Fruit fly (Drosophila melanogaster) whole organism, adult: ENCODE measurements around the gene Tep3.

Experiments
- CG11617 ChIP-seq: fragments of 200-800 bp; sonication (Bioruptor generic); optimal IDR thresholded peaks from 2 replicates; lab custom pipeline; 2017; ENCODE audit warnings: mild to moderate bottlenecking, missing biosample characterization, missing genetic modification reagents, missing genetic modification characterization
- CG12768 ChIP-seq: fragments of 200-800 bp; sonication (Bioruptor generic); optimal IDR thresholded peaks from 2 replicates; lab custom pipeline; 2017; ENCODE audit warnings: missing biosample characterization, missing genetic modification characterization, mild to moderate bottlenecking, moderate library complexity, missing genetic modification reagents
- CG14711 ChIP-seq: fragments of 200-800 bp; sonication (Bioruptor generic); optimal IDR thresholded peaks from 2 replicates; lab custom pipeline; 2018; ENCODE audit warnings: missing biosample characterization, mild to moderate bottlenecking, missing genetic modification characterization, moderate library complexity
- CG1620 ChIP-seq: fragments of 200-800 bp; sonication (Bioruptor generic); optimal IDR thresholded peaks from 2 replicates; lab custom pipeline; 2016; ENCODE audit warnings: missing biosample characterization, missing genetic modification characterization
- CG33017 ChIP-seq: fragments of 200-800 bp; sonication (Bioruptor generic); optimal IDR thresholded peaks from 2 replicates; lab custom pipeline; 2018; ENCODE audit warnings: missing biosample characterization, mild to moderate bottlenecking, missing genetic modification characterization, moderate library complexity
- CG5204 ChIP-seq: fragments of 200-800 bp; sonication (Bioruptor generic); optimal IDR thresholded peaks from 2 replicates; lab custom pipeline; 2016; ENCODE audit warnings: missing biosample characterization, missing genetic modification characterization
- CG7045 ChIP-seq: fragments of 200-800 bp; sonication (Bioruptor generic); optimal IDR thresholded peaks from 2 replicates; lab custom pipeline; 2017; ENCODE audit warnings: missing biosample characterization, mild to moderate bottlenecking, missing genetic modification characterization
- CG7101 ChIP-seq: fragments of 200-800 bp; sonication (Bioruptor generic); optimal IDR thresholded peaks from 2 replicates; lab custom pipeline; 2018; ENCODE audit warnings: missing biosample characterization, mild to moderate bottlenecking, missing genetic modification characterization, moderate library complexity
- Clk ChIP-seq: fragments of 200-800 bp; sonication (Bioruptor generic); optimal IDR thresholded peaks from 2 replicates; lab custom pipeline; 2017; ENCODE audit warnings: missing biosample characterization, missing genetic modification characterization
- Crg-1 ChIP-seq: fragments of 200-800 bp; sonication (Bioruptor generic); optimal IDR thresholded peaks from 2 replicates; lab custom pipeline; 2016; ENCODE audit warnings: missing biosample characterization, missing genetic modification characterization
- Hr96 ChIP-seq: fragments of 200-800 bp; sonication (Bioruptor generic); optimal IDR thresholded peaks from 2 replicates; lab custom pipeline; 2016; ENCODE audit warnings: missing biosample characterization, missing genetic modification characterization
- Mnt ChIP-seq: fragments of 200-800 bp; sonication (Bioruptor generic); optimal IDR thresholded peaks from 2 replicates; lab custom pipeline; 2016; ENCODE audit warnings: missing biosample characterization, mild to moderate bottlenecking, missing genetic modification characterization
- bab1 ChIP-seq: fragments of 200-800 bp; sonication (Bioruptor generic); optimal IDR thresholded peaks from 3 replicates; lab custom pipeline; 2019; ENCODE audit warnings: missing biosample characterization, mild to moderate bottlenecking, missing genetic modification characterization, moderate library complexity
- cic ChIP-seq: fragments of 200-800 bp; sonication (Bioruptor generic); optimal IDR thresholded peaks from 2 replicates; lab custom pipeline; 2017; ENCODE audit warnings: missing biosample characterization, mild to moderate bottlenecking, missing genetic modification characterization, moderate library complexity
- cnc ChIP-seq, 2 experiments: fragments of >200 bp; optimal IDR thresholded peaks; 2 replicates each; lab custom pipeline; 2017
- kay ChIP-seq: fragments of 200-800 bp; sonication (Bioruptor generic); peaks from one replicate; lab custom pipeline; 2016; ENCODE audit warnings: missing biosample characterization, missing genetic modification characterization, borderline replicate concordance
- ovo ChIP-seq: fragments of 200-800 bp; sonication (Bioruptor generic); optimal IDR thresholded peaks from 2 replicates; lab custom pipeline; 2016; ENCODE audit warnings: missing biosample characterization, missing genetic modification characterization
- pad ChIP-seq: fragments of 200-800 bp; sonication (Bioruptor generic); optimal IDR thresholded peaks from 3 replicates; lab custom pipeline; 2017; ENCODE audit warnings: missing biosample characterization, missing genetic modification characterization, mild to moderate bottlenecking, moderate library complexity, missing genetic modification reagents
- tj ChIP-seq: fragments of 200-800 bp; sonication (Bioruptor generic); optimal IDR thresholded peaks from 3 replicates; lab custom pipeline; 2017; ENCODE audit warnings: missing biosample characterization, mild to moderate bottlenecking, missing genetic modification characterization, moderate library complexity
- toe ChIP-seq: fragments of 200-800 bp; sonication (Bioruptor generic); optimal IDR thresholded peaks from 2 replicates; lab custom pipeline; 2016; ENCODE audit warnings: missing biosample characterization, missing genetic modification characterization

Tep3 gene

DNA sequence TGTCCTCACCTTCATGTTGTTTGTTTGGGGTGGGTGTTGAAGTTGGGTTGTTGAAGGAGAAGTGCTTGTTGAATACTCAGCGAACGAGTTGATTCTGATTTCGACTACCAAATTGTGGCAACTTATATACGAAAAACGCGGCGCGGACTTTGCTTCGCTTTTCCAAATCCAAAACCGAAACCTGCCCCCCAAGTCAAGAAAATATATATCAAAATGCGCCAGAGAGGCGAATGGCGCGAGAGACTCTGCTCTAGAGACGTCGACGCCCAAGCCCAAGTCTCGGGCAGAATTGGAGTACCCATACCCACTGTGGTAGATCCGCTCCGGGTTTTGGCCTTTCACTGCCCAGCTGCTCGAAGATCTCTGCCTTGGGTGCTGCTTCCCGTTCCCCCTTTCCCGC, 42.1 kb downstream of the Tep3 start, which contains the start of gene CG7214:
Gene CG7214, minus strand, starts transcription at position 101 of the 400 bp plus-strand sequence.
- TF ChIP-seq CG33017 = no peak
- TF ChIP-seq Clk (GFP tag; lab: Kevin White, UChicago) = no peak
- no peak for TF ChIP-seq CG14711
- TF ChIP-seq tj = no peak
- no peak for TF ChIP-seq Mnt (GFP tag; lab: Kevin White, UChicago)
- TF ChIP-seq pad (GFP tag; lab: Kevin White, UChicago) = no peak
- no peak for TF ChIP-seq bab1 (GFP tag; lab: Kevin White, UChicago)
- no peak for TF ChIP-seq kay (GFP tag; lab: Kevin White, UChicago)
- no peak for TF ChIP-seq CG11617 (GFP tag; lab: Kevin White, UChicago)

- TF ChIP-seq CG33017 (no peak), Mnt (GFP tag; lab: Kevin White, UChicago) (no peak), Crg-1 (GFP tag; lab: Kevin White, UChicago) (no peak), tj (no peak), CG14711 (no peak), cnc (optimal IDR thresholded peaks at IDR 0.05; lab: Kevin White, UChicago) (no peak), CG7101 (tag; lab: Kevin White, UChicago) (no peak), CG1620 (GFP tag; lab: Kevin White, UChicago) (no peak), pad (GFP tag; lab: Kevin White, UChicago) (no peak), CG5204 (GFP tag; lab: Kevin White, UChicago) (no peak), CG7045 (no peak), ovo (GFP tag; lab: Kevin White, UChicago) (no peak)
These were observed 44.4 kb downstream of the Tep3 start, which contains the start of gene ATPsynGL for dm6 chr2L:7746975-7747374. Gene ATPsynGL, plus strand, starts transcription at chr2L:7747275.

DNA sequence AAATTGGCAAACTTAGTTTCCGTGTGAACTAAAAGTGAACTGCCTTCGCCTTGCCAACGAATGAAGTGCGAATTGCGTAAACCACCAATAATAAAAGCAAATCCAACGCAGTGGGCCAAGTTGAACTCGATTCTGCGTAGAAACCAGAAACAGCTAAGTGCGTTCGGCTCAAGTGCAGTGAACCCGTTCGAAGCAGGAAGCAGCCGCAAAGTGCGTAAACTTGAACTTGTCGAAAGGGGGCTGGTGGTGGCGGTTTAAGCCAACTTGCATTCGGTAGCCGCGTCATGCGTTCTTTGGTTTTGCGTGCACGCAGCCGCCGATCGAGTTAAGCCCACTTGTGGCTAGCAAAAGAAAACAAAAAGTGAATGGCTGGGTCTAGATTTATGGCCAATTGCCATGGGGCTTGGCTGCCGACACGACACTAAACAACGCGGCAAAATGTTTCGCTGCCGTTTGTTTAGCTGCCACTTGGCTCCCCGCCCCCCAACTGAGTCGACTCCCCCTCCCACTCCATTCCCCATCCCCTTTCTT, 48.1 kb downstream of the Tep3 start:
- TF ChIP-seq pad (GFP tag; lab: Kevin White, UChicago) = no peak
- TF ChIP-seq Mnt (GFP tag; lab: Kevin White, UChicago) = no peak
- TF ChIP-seq bab1 (GFP tag; lab: Kevin White, UChicago) = no peak
- TF ChIP-seq CG7045 = no peak
- TF ChIP-seq CG5204 (GFP tag; lab: Kevin White, UChicago) = no peak

DNA sequence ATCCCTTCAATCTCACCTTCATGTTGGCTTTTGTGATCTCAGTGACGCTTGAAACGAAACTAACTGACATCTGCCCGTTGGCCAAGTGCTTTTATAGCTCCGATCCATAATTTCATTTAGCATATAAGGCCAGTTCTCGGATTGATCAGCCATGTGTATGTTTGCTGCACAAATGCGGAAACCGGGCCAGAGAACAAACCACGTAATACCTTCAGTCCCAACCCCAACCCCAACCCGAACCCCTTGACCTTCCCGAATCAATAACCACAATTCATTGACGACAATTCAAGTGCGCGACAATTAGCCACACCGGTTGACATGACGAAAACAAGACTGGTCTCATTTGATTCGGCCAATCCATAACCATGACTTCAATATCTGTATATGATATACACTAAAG, 50.5 kb downstream of the Tep3 start, which contains the start of gene CG7203:
Gene CG7203, minus strand, starts transcription at position 101 of the 400 bp plus-strand sequence.
- no peak for TF ChIP-seq pad (GFP tag; lab: Kevin White, UChicago)
- TF ChIP-seq Hr96 (GFP tag; lab: Kevin White, UChicago) = no peak
- no peak for TF ChIP-seq CG14711
- no peak for TF ChIP-seq bab1 (GFP tag; lab: Kevin White, UChicago)
- TF ChIP-seq Mnt (GFP tag; lab: Kevin White, UChicago) = no peak
- TF ChIP-seq CG33017 = no peak
- TF ChIP-seq CG12768 (GFP tag; lab: Kevin White, UChicago) = no peak
- no peak for TF ChIP-seq kay (GFP tag; lab: Kevin White, UChicago)
- no peak for TF ChIP-seq CG7045
- no peak for TF ChIP-seq Clk (GFP tag; lab: Kevin White, UChicago)
- no peak for TF ChIP-seq tj

DNA sequence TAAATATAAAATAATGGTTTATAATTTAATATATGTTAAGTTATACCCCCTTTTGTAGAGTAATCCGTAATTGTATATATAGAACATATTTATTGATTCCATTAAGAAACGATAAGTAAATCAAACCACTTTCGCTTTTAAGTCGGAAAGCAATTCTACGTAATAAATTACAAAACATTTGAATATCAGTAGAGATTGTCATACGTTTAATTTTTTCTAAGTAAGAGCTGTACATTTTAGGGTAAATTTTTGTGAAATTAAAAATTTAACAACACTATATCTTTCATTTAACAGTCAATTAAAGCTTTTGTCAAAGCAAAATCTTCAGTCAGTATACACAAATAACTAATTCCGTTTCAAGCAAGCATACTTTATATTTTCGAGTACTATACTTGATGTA, 51.3 kb downstream of the Tep3 start, which contains the start of gene CG46025:
Gene CG46025, plus strand, starts transcription at position 301 of the 400 bp plus-strand sequence.
- TF ChIP-seq CG11617 (GFP tag; lab: Kevin White, UChicago) (no peak), cic (GFP tag; lab: Kevin White, UChicago) (no peak), Clk (GFP tag; lab: Kevin White, UChicago) (no peak), Crg-1 (GFP tag; lab: Kevin White, UChicago) (no peak), bab1 (GFP tag; lab: Kevin White, UChicago) (no peak), CG5204 (GFP tag; lab: Kevin White, UChicago) (no peak), CG12768 (GFP tag; lab: Kevin White, UChicago) (no peak), CG7045 (no peak), pad (GFP tag; lab: Kevin White, UChicago) (no peak), cnc (optimal IDR thresholded peaks at IDR 0.05; lab: Kevin White, UChicago) (no peak), tj (no peak), CG33017 (no peak), Hr96 (GFP tag; lab: Kevin White, UChicago) (no peak), ovo (GFP tag; lab: Kevin White, UChicago) (no peak), CG7101 (tag; lab: Kevin White, UChicago) (no peak), Mnt (GFP tag; lab: Kevin White, UChicago) (no peak), kay (GFP tag; lab: Kevin White, UChicago) (no peak), CG1620 (GFP tag; lab: Kevin White, UChicago) (no peak)

- TF ChIP-seq bab1 (GFP tag; lab: Kevin White, UChicago) (no peak), CG7045 (no peak), cic (GFP tag; lab: Kevin White, UChicago) (no peak), CG33017 (no peak), CG11617 (GFP tag; lab: Kevin White, UChicago) (no peak), Clk (GFP tag; lab: Kevin White, UChicago) (no peak), CG5204 (GFP tag; lab: Kevin White, UChicago) (no peak), CG7101 (tag; lab: Kevin White, UChicago) (no peak), kay (GFP tag; lab: Kevin White, UChicago) (no peak), pad (GFP tag; lab: Kevin White, UChicago) (no peak), CG12768 (GFP tag; lab: Kevin White, UChicago) (no peak), toe (no peak), CG14711 (no peak), ovo (GFP tag; lab: Kevin White, UChicago) (no peak), Mnt (GFP tag; lab: Kevin White, UChicago) (no peak), CG1620 (GFP tag; lab: Kevin White, UChicago) (no peak), cnc (optimal IDR thresholded peaks at IDR 0.05; lab: Kevin White, UChicago) (no peak)
These were observed 51.9 kb downstream of the Tep3 start for dm6 chr2L:7754539-7754938.
